Worm (Caenorhabditis elegans): ENCODE results near the gene C08F11.10.

C08F11.10 gene

ce11 chrIV:13694600-13694999, 45.6 kb upstream of the C08F11.10 start:
- TF ChIP-seq nhr-102 (tag; optimal IDR thresholded peaks at IDR 0.05): no peak
- TF ChIP-seq ceh-20 (GFP tag; IDR thresholded peaks at IDR 0.05): peak; percentile 86
- 0 out of 2 replicates have a peak, but pooled peaks have one; percentile 15 for TF ChIP-seq tra-1 (GFP tag; IDR thresholded peaks at IDR 0.05)
- TF ChIP-seq vab-7 (GFP tag; IDR thresholded peaks at IDR 0.05): peak; percentile 27; the same call in 1 of the 2 replicates
- TF ChIP-seq ces-1 (GFP tag; optimal IDR thresholded peaks at IDR 0.05): no peak
- peak in 1 of 2 experiments; percentile 97 for TF ChIP-seq unc-62 (GFP tag; optimal IDR thresholded peaks at IDR 0.05 in 1 of 2)
- peak; percentile 17 for TF ChIP-seq unc-62 (tag; optimal IDR thresholded peaks at IDR 0.05)

- TF ChIP-seq lin-13 (GFP tag; optimal IDR thresholded peaks at IDR 0.05) (no peak), D1046.2 (GFP tag; IDR thresholded peaks at IDR 0.05) (no peak), egl-43 (GFP tag; IDR thresholded peaks at IDR 0.05) (no peak), mes-2 (tag; optimal IDR thresholded peaks at IDR 0.05; ENCODE audit: poor library complexity, severe bottlenecking) (no peak), pqm-1 (tag; optimal IDR thresholded peaks at IDR 0.05) (no peak), arid-1 (GFP tag; conservative IDR thresholded peaks at IDR 0.05) (no peak), attf-4 (tag; optimal IDR thresholded peaks at IDR 0.05) (no peak)
Observed at ce11 chrIV:13693976-13694375, 45.0 kb upstream of the C08F11.10 start.

ce11 chrIV:13692522-13692921, 43.5 kb upstream of the C08F11.10 start:
- TF ChIP-seq daf-19 (GFP tag; conservative IDR thresholded peaks at IDR 0.05): no peak
- TF ChIP-seq nhr-28 (tag; optimal IDR thresholded peaks at IDR 0.05): no peak
- TF ChIP-seq Y5F2A.4 (GFP tag; optimal IDR thresholded peaks at IDR 0.05): no peak
- TF ChIP-seq lin-15B (tag; optimal IDR thresholded peaks at IDR 0.05): no peak
- TF ChIP-seq duxl-1 (tag; optimal IDR thresholded peaks at IDR 0.05; ENCODE audit: poor library complexity): no peak
- TF ChIP-seq ceh-32 (tag; optimal IDR thresholded peaks at IDR 0.05; ENCODE audit: poor library complexity): no peak
- no peak for TF ChIP-seq nhr-77 (tag; optimal IDR thresholded peaks at IDR 0.05)
- no peak for TF ChIP-seq nhr-6 (tag; optimal IDR thresholded peaks at IDR 0.05)
- no peak for TF ChIP-seq daf-16 (GFP tag; optimal IDR thresholded peaks at IDR 0.05)
- no peak for TF ChIP-seq daf-16 (tag; optimal IDR thresholded peaks at IDR 0.05)
- no peak for TF ChIP-seq php-3 (GFP tag; IDR thresholded peaks at IDR 0.05)
- no peak for TF ChIP-seq set-16 (GFP tag; IDR thresholded peaks at IDR 0.05)
- TF ChIP-seq dmd-8 (GFP tag; IDR thresholded peaks at IDR 0.05): no peak
- no peak for TF ChIP-seq nhr-11 (tag; optimal IDR thresholded peaks at IDR 0.05)
- no peak for TF ChIP-seq ces-1 (GFP tag; optimal IDR thresholded peaks at IDR 0.05)
- TF ChIP-seq Y75B8A.6 (GFP tag; IDR thresholded peaks at IDR 0.05): no peak

- TF ChIP-seq aha-1 (tag) (peak; percentile 28), zip-11 (GFP tag; IDR thresholded peaks at IDR 0.05) (no peak), ceh-20 (GFP tag; IDR thresholded peaks at IDR 0.05) (0 out of 2 replicates have a peak, but pooled peaks have one; percentile 30), unc-62 (GFP tag; optimal IDR thresholded peaks at IDR 0.05 in 1 of 2) (peak in 1 of 2 experiments; percentile 99), unc-62 (tag; optimal IDR thresholded peaks at IDR 0.05) (no peak)
Observed at ce11 chrIV:13689302-13689880, 40.4 kb upstream of the C08F11.10 start, which contains the start of gene T23G4.2. T23G4.2 (minus strand) TSS chrIV:13689556.

ce11 chrIV:13687631-13688030, 38.6 kb upstream of the C08F11.10 start:
- TF ChIP-seq Y48G9A.11 (GFP tag; IDR thresholded peaks at IDR 0.05) (peak; percentile 70), ces-1 (GFP tag; optimal IDR thresholded peaks at IDR 0.05) (no peak), lin-29 (GFP tag; IDR thresholded peaks at IDR 0.05) (no peak), snpc-1.2 (GFP tag; IDR thresholded peaks at IDR 0.05) (peak; percentile 78), lin-1 (GFP tag; IDR thresholded peaks at IDR 0.05) (no peak), vab-7 (GFP tag; IDR thresholded peaks at IDR 0.05) (no peak), mxl-3 (GFP tag; optimal IDR thresholded peaks at IDR 0.05) (no peak), zfp-2 (tag; optimal IDR thresholded peaks at IDR 0.05) (no peak), tra-1 (GFP tag; IDR thresholded peaks at IDR 0.05) (no peak), arid-1 (GFP tag; conservative IDR thresholded peaks at IDR 0.05) (no peak), ceh-20 (GFP tag; IDR thresholded peaks at IDR 0.05) (no peak), ama-1 (optimal IDR thresholded peaks at IDR 0.05) (no peak), cey-2 (tag; optimal IDR thresholded peaks at IDR 0.05; ENCODE audit: borderline replicate concordance, insufficient read depth) (no peak)

All from whole organism, L4 larva.